Worm (Caenorhabditis elegans): ENCODE measurements around the gene prdx-3.

DNA sequence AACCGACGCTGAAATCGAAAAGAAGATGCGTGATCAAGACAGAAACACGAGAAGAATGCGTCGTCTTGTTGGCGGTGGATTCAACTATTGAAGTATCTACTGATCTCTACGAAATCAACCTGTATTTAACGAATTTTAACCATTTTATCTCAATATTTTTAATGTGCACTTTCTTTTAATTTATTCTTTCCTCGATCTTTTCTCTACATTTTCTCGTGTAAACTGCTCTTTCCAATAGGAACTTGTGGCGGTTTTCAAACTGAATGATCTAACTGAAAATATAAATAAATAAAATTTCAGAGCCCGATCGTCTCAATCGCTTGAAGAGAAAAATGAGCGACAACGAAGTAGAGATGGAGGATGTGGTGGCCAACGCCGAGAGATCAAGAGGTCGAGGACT, 1.3 kb upstream of the prdx-3 start, which contains the start of gene rnp-4:
- TF ChIP-seq hmg-1.1 (GFP tag; IDR thresholded peaks at IDR 0.05) (no peak), unc-130 (GFP tag; optimal IDR thresholded peaks at IDR 0.05) (no peak), dpl-1 (GFP tag; optimal IDR thresholded peaks at IDR 0.05) (no peak)

Data from whole organism, L4 larva.